Worm (Caenorhabditis elegans): ENCODE results near the gene best-17.

DNA sequence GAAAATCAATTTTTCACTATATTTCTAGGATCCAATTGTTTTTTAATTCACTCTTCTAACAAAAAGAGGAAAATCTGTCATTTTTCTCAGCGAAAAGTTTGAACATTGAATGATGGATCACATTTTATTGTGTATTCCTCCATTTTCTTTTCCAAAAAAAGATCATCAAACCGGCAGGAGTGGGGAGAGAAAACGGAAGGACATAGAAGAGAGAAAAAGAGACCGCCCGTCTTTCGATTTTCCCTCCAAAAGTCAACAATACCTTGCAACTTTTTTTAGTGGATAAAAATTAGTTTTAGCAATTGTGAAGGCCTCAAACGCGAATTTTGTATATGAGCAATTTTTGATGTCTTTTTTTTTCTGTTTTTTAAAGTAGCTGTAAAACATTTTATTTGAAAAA, 45.7 kb downstream of the best-17 start:
- no peak for TF ChIP-seq lsy-2 (tag; optimal IDR thresholded peaks at IDR 0.05)
- TF ChIP-seq unc-55 (GFP tag; optimal IDR thresholded peaks at IDR 0.05), result no peak
- TF ChIP-seq nhr-237 (tag; optimal IDR thresholded peaks at IDR 0.05), result no peak
- TF ChIP-seq alr-1 (tag; optimal IDR thresholded peaks at IDR 0.05), result no peak
- TF ChIP-seq egl-27 (tag; optimal IDR thresholded peaks at IDR 0.05), result no peak

Data from whole organism, L2 larva.